Worm (Caenorhabditis elegans) whole organism, L1 larva: ENCODE measurements around the gene ZK688.1.
A peak's percentile ranks its signal among the peaks of the same experiment; 100 is the strongest.

Source experiments
- C04F5.9 ChIP-seq: sonication (generic microtip); optimal IDR thresholded peaks from 2 replicates; lab custom pipeline; 2016; ENCODE audit warnings: missing genetic modification characterization, missing compliant biosample characterization
- C16A3.4 ChIP-seq: fragments of 150-350 bp; optimal IDR thresholded peaks from 2 replicates; lab custom pipeline; 2014; ENCODE audit warnings: missing biosample characterization, missing genetic modification characterization
- C34B4.2 ChIP-seq: sonication (generic microtip); optimal IDR thresholded peaks from 2 replicates; lab custom pipeline; 2017; ENCODE audit warnings: mild to moderate bottlenecking, missing genetic modification characterization, missing compliant biosample characterization
- F16B12.6 ChIP-seq: fragments of 150-350 bp; optimal IDR thresholded peaks from 2 replicates; lab custom pipeline; 2014; ENCODE audit warnings: missing biosample characterization, missing genetic modification characterization
- Y116A8C.19 ChIP-seq: sonication (generic microtip); optimal IDR thresholded peaks from 2 replicates; lab custom pipeline; 2016; ENCODE audit warnings: missing compliant biosample characterization, missing genetic modification characterization, borderline replicate concordance
- aha-1 ChIP-seq: fragments of 150-350 bp; optimal IDR thresholded peaks from 2 replicates; lab custom pipeline; 2014; ENCODE audit warnings: missing biosample characterization, missing genetic modification characterization
- aly-2 ChIP-seq: fragments of 150-350 bp; optimal IDR thresholded peaks from 2 replicates; lab custom pipeline; 2014; ENCODE audit warnings: missing biosample characterization, missing genetic modification characterization
- ama-1 ChIP-seq: fragments of 150-350 bp; optimal IDR thresholded peaks from 2 replicates; lab custom pipeline; 2014
- blmp-1 ChIP-seq: fragments of 150-350 bp; optimal IDR thresholded peaks from 2 replicates; lab custom pipeline; 2014; ENCODE audit warnings: missing biosample characterization, missing genetic modification characterization
- ceh-82 ChIP-seq, 3 experiments: fragments of 150-350 bp in 1 of 3; sonication (generic microtip) in 2 of 3; optimal IDR thresholded peaks; 2 replicates each; lab custom pipeline; 2014 to 2017; ENCODE audit warnings: missing biosample characterization in 3 of 3, missing genetic modification characterization in 3 of 3
- ceh-88 ChIP-seq: fragments of 200-800 bp; sonication (Bioruptor generic); IDR thresholded peaks from 2 replicates; pipeline ENCODE4 v1.3.6; 2022; ENCODE audit warnings: missing genetic modification characterization, missing compliant biosample characterization
- ceh-90 ChIP-seq: sonication (generic microtip); optimal IDR thresholded peaks from 2 replicates; lab custom pipeline; 2016; ENCODE audit warnings: missing genetic modification characterization, missing compliant biosample characterization
- dpl-1 ChIP-seq, 3 experiments: fragments of 150-350 bp in 2 of 3; sonication (generic microtip) in 1 of 3; optimal IDR thresholded peaks; 2 replicates each; lab custom pipeline; 2014 to 2017; ENCODE audit warnings: missing biosample characterization in 3 of 3, missing genetic modification characterization in 3 of 3, missing genetic modification reagents in 3 of 3
- dsc-1 ChIP-seq: sonication (generic microtip); optimal IDR thresholded peaks from 2 replicates; lab custom pipeline; 2016; ENCODE audit warnings: mild to moderate bottlenecking, missing genetic modification characterization, missing compliant biosample characterization
- efl-1 ChIP-seq, 4 experiments: fragments of 150-350 bp; optimal IDR thresholded peaks in 3 of 4; peaks in 1 of 4; 1 replicate in 1 of 4; 2 replicates in 3 of 4; lab custom pipeline; 2014; ENCODE audit warnings: missing biosample characterization in 2 of 4, missing genetic modification characterization in 2 of 4, missing genetic modification reagents in 2 of 4
- efl-3 ChIP-seq: fragments of 200-800 bp; sonication (Bioruptor generic); optimal IDR thresholded peaks from 2 replicates; lab custom pipeline; 2018; ENCODE audit warnings: mild to moderate bottlenecking, missing genetic modification characterization, missing compliant biosample characterization
- egl-13 ChIP-seq: sonication (generic microtip); optimal IDR thresholded peaks from 2 replicates; lab custom pipeline; 2016; ENCODE audit warnings: missing genotype, missing genetic modification reagents, missing genetic modification characterization, missing compliant biosample characterization
- egl-27 ChIP-seq, 2 experiments: fragments of 150-350 bp in 1 of 2; sonication (generic microtip); optimal IDR thresholded peaks; 3 replicates each; lab custom pipeline; 2017 to 2018; ENCODE audit warnings: missing biosample characterization in 2 of 2, missing genetic modification characterization in 2 of 2, missing genetic modification reagents in 2 of 2
- ets-5 ChIP-seq: fragments of 200-800 bp; sonication (Bioruptor generic); IDR thresholded peaks from 2 replicates; pipeline ENCODE4 v1.3.6; 2022; ENCODE audit warnings: missing genetic modification characterization, missing compliant biosample characterization
- fkh-4 ChIP-seq: sonication (generic microtip); optimal IDR thresholded peaks from 2 replicates; lab custom pipeline; 2016; ENCODE audit warnings: missing compliant biosample characterization, missing genetic modification characterization, borderline replicate concordance
- irx-1 ChIP-seq: sonication (generic microtip); optimal IDR thresholded peaks from 2 replicates; lab custom pipeline; 2016; ENCODE audit warnings: missing genetic modification characterization, missing compliant biosample characterization
- isw-1 ChIP-seq: fragments of 200-800 bp; sonication (Bioruptor generic); IDR thresholded peaks from 2 replicates; pipeline ENCODE4 v1.3.6; 2022; ENCODE audit warnings: missing genetic modification characterization, missing compliant biosample characterization
- lin-14 ChIP-seq: fragments of 200-800 bp; sonication (Bioruptor generic); optimal IDR thresholded peaks from 2 replicates; lab custom pipeline; 2018; ENCODE audit warnings: mild to moderate bottlenecking, missing genetic modification characterization, moderate library complexity, missing compliant biosample characterization
- lin-15B ChIP-seq: fragments of 150-350 bp; sonication (generic microtip); optimal IDR thresholded peaks from 3 replicates; lab custom pipeline; 2014; ENCODE audit warnings: missing biosample characterization, missing genetic modification characterization
- lin-35 ChIP-seq, 2 experiments: fragments of 150-350 bp; optimal IDR thresholded peaks; 2 replicates each; lab custom pipeline; 2014; ENCODE audit warnings: missing biosample characterization in 2 of 2, missing genetic modification characterization in 2 of 2, missing genetic modification reagents in 2 of 2
- lin-39 ChIP-seq: fragments of 150-350 bp; optimal IDR thresholded peaks from 2 replicates; lab custom pipeline; 2014; ENCODE audit warnings: missing biosample characterization, missing genetic modification reagents, missing genetic modification characterization
- lsy-2 ChIP-seq, 2 experiments: fragments of 150-350 bp; optimal IDR thresholded peaks; 2 replicates each; lab custom pipeline; 2014; ENCODE audit warnings: missing biosample characterization in 2 of 2, missing genetic modification characterization in 2 of 2
- mdl-1 ChIP-seq, 2 experiments: fragments of 150-350 bp; optimal IDR thresholded peaks; 2 replicates each; lab custom pipeline; 2014 to 2017; ENCODE audit warnings: missing biosample characterization in 2 of 2, missing genetic modification characterization in 2 of 2, inconsistent platforms in 1 of 2
- mef-2 ChIP-seq: fragments of 150-350 bp; optimal IDR thresholded peaks from 2 replicates; lab custom pipeline; 2014; ENCODE audit warnings: missing biosample characterization, missing genetic modification characterization
- mep-1 ChIP-seq: fragments of 150-350 bp; optimal IDR thresholded peaks from 2 replicates; lab custom pipeline; 2014; ENCODE audit warnings: missing biosample characterization, missing genetic modification characterization
- nhr-12 ChIP-seq: sonication (generic microtip); optimal IDR thresholded peaks from 2 replicates; lab custom pipeline; 2017; ENCODE audit warnings: missing biosample characterization, missing genetic modification characterization
- nhr-20 ChIP-seq: sonication (generic microtip); optimal IDR thresholded peaks from 2 replicates; lab custom pipeline; 2016; ENCODE audit warnings: mild to moderate bottlenecking, missing genetic modification characterization, missing compliant biosample characterization
- nhr-28 ChIP-seq: fragments of 150-350 bp; optimal IDR thresholded peaks from 2 replicates; lab custom pipeline; 2014; ENCODE audit warnings: missing biosample characterization, missing genetic modification characterization
- nhr-71 ChIP-seq: sonication (generic microtip); optimal IDR thresholded peaks from 2 replicates; lab custom pipeline; 2016; ENCODE audit warnings: mild to moderate bottlenecking, missing genetic modification characterization, moderate library complexity, missing compliant biosample characterization
- nhr-85 ChIP-seq: sonication (generic microtip); peaks from one replicate; lab custom pipeline; 2016; ENCODE audit warnings: missing genetic modification characterization, inconsistent platforms, missing compliant biosample characterization
- nhr-90 ChIP-seq: sonication (generic microtip); optimal IDR thresholded peaks from 2 replicates; lab custom pipeline; 2016; ENCODE audit warnings: mild to moderate bottlenecking, missing genetic modification characterization, missing compliant biosample characterization; ENCODE audit not compliant: poor library complexity
- pax-3 ChIP-seq: fragments of 200-800 bp; sonication (Bioruptor generic); optimal IDR thresholded peaks from 2 replicates; lab custom pipeline; 2018; ENCODE audit warnings: mild to moderate bottlenecking, missing genetic modification characterization, moderate library complexity, missing compliant biosample characterization
- rnt-1 ChIP-seq: sonication (generic microtip); optimal IDR thresholded peaks from 2 replicates; lab custom pipeline; 2016; ENCODE audit warnings: mild to moderate bottlenecking, missing genetic modification characterization, moderate library complexity, missing compliant biosample characterization
- skn-1 ChIP-seq: fragments of 150-350 bp; optimal IDR thresholded peaks from 2 replicates; lab custom pipeline; 2014; ENCODE audit warnings: missing biosample characterization, missing genetic modification characterization
- snu-23 ChIP-seq: sonication (generic microtip); optimal IDR thresholded peaks from 2 replicates; lab custom pipeline; 2016; ENCODE audit warnings: missing genetic modification characterization, missing compliant biosample characterization
- sox-4 ChIP-seq: sonication (generic microtip); optimal IDR thresholded peaks from 2 replicates; lab custom pipeline; 2016; ENCODE audit warnings: missing genetic modification characterization, missing compliant biosample characterization
- swsn-7 ChIP-seq: sonication (generic microtip); optimal IDR thresholded peaks from 2 replicates; lab custom pipeline; 2016; ENCODE audit warnings: missing genetic modification characterization, missing compliant biosample characterization
- tlp-1 ChIP-seq: fragments of 150-350 bp; optimal IDR thresholded peaks from 2 replicates; lab custom pipeline; 2014; ENCODE audit warnings: missing biosample characterization, missing genetic modification characterization
- unc-30 ChIP-seq: sonication (generic microtip); optimal IDR thresholded peaks from 2 replicates; lab custom pipeline; 2017; ENCODE audit warnings: missing biosample characterization, missing genetic modification characterization
- unc-86 ChIP-seq: sonication (generic microtip); optimal IDR thresholded peaks from 2 replicates; lab custom pipeline; 2016; ENCODE audit warnings: missing genetic modification characterization, missing compliant biosample characterization
- xbp-1 ChIP-seq: sonication (generic microtip); optimal IDR thresholded peaks from 2 replicates; lab custom pipeline; 2016; ENCODE audit warnings: missing genetic modification characterization, missing compliant biosample characterization
- zag-1 ChIP-seq: fragments of 150-350 bp; optimal IDR thresholded peaks from 2 replicates; lab custom pipeline; 2014; ENCODE audit warnings: missing biosample characterization, missing genetic modification characterization
- zip-4 ChIP-seq: fragments of 200-800 bp; sonication (Bioruptor generic); optimal IDR thresholded peaks from 2 replicates; lab custom pipeline; 2018; ENCODE audit warnings: mild to moderate bottlenecking, missing genetic modification characterization, moderate library complexity, missing compliant biosample characterization

Gene ZK688.1

ce11 chrIII:7925968-7926367 is 16.6 kb downstream of the ZK688.1 start:
- TF ChIP-seq zip-4 = no peak
- peak; percentile 27 for TF ChIP-seq blmp-1 (tag; lab: Kevin White, UChicago)
- TF ChIP-seq lin-14 = no peak

ce11 chrIII:7928549-7929129 is 19.3 kb downstream of the ZK688.1 start, which contains the start of the genes C29E4.13 and npp-15:
Gene C29E4.13, minus strand, starts transcription at chrIII:7928717.
Gene npp-15, plus strand, starts transcription at chrIII:7929043.
- peak; percentile 29 for TF ChIP-seq lin-39 (tag; lab: Kevin White, UChicago)
- peak; percentile 18 for TF ChIP-seq lin-15B (tag; lab: Kevin White, UChicago)
- peak; percentile 34 for TF ChIP-seq swsn-7
- TF ChIP-seq isw-1 (GFP tag; lab: Robert Waterston, UW) = no peak
- TF ChIP-seq Y116A8C.19 = no peak
- no peak for TF ChIP-seq mef-2 (tag; lab: Kevin White, UChicago)
- TF ChIP-seq mdl-1 (tag; optimal IDR thresholded peaks at IDR 0.05; lab: Kevin White, UChicago) = peak in 1 of 2 experiments; percentile 17
- no peak for TF ChIP-seq ets-5 (GFP tag; lab: Robert Waterston, UW)
- no peak for TF ChIP-seq sox-4 (tag; lab: Kevin White, UChicago)
- peak; percentile 56 to 87 (median 83) for TF ChIP-seq dpl-1 (GFP tag; optimal IDR thresholded peaks at IDR 0.05; lab: Kevin White, UChicago)
- no peak for TF ChIP-seq aha-1 (tag; lab: Kevin White, UChicago)
- TF ChIP-seq unc-86 (tag; lab: Kevin White, UChicago) = peak; percentile 15
- TF ChIP-seq ceh-88 = no peak
- TF ChIP-seq snu-23 (GFP tag; lab: Kevin White, UChicago) = peak; percentile 63
- TF ChIP-seq unc-30 (tag; lab: Kevin White, UChicago) = no peak
- peak; percentile 74 to 87 for TF ChIP-seq lin-35 (GFP tag; optimal IDR thresholded peaks at IDR 0.05; lab: Kevin White, UChicago)
- TF ChIP-seq egl-13 (tag; lab: Kevin White, UChicago) = no peak
- TF ChIP-seq ceh-82 (tag; optimal IDR thresholded peaks at IDR 0.05; lab: Kevin White, UChicago) = peak in 1 of 3 experiments; percentile 35
- TF ChIP-seq C04F5.9 (tag; lab: Kevin White, UChicago) = no peak
- TF ChIP-seq aly-2 (tag; lab: Kevin White, UChicago) = no peak
- peak; percentile 51 for TF ChIP-seq nhr-20 (tag; lab: Kevin White, UChicago)
- TF ChIP-seq C16A3.4 (tag; lab: Kevin White, UChicago) = peak; percentile 55
- no peak for TF ChIP-seq pax-3 (tag; lab: Kevin White, UChicago)
- TF ChIP-seq mep-1 = peak; percentile 70
- peak; percentile 53 for TF ChIP-seq nhr-71 (tag; lab: Kevin White, UChicago)
- TF ChIP-seq xbp-1 (tag; lab: Kevin White, UChicago) = peak; percentile 39
- no peak for TF ChIP-seq ceh-90 (tag; lab: Kevin White, UChicago)
- peak; percentile 24 for TF ChIP-seq skn-1 (tag; lab: Kevin White, UChicago)
- peak; percentile 27 for TF ChIP-seq nhr-90 (tag; lab: Kevin White, UChicago)
- no peak for TF ChIP-seq zip-4
- no peak for TF ChIP-seq fkh-4 (tag; lab: Kevin White, UChicago)
- no peak for TF ChIP-seq irx-1 (tag; lab: Kevin White, UChicago)
- TF ChIP-seq ama-1 (lab: Kevin White, UChicago) = no peak
- TF ChIP-seq efl-3 (GFP tag; lab: Kevin White, UChicago) = no peak
- TF ChIP-seq lsy-2 (tag; optimal IDR thresholded peaks at IDR 0.05; lab: Kevin White, UChicago) = peak; percentile 64 to 74
- peak; percentile 64 to 81 for TF ChIP-seq efl-1 (optimal IDR thresholded peaks at IDR 0.05; lab: Kevin White, UChicago)
- TF ChIP-seq efl-1 (GFP tag; optimal IDR thresholded peaks at IDR 0.05 in 1 of 2; lab: Kevin White, UChicago) = peak; percentile 83 to 98
- no peak for TF ChIP-seq zag-1 (tag; lab: Kevin White, UChicago)
- TF ChIP-seq nhr-85 (tag; lab: Kevin White, UChicago) = no peak
- no peak for TF ChIP-seq egl-27 (tag; optimal IDR thresholded peaks at IDR 0.05; lab: Kevin White, UChicago)
- no peak for TF ChIP-seq nhr-12 (tag; lab: Kevin White, UChicago)
- no peak for TF ChIP-seq C34B4.2 (tag; lab: Kevin White, UChicago)
- peak; percentile 44 for TF ChIP-seq F16B12.6 (tag; lab: Kevin White, UChicago)
- peak; percentile 64 for TF ChIP-seq rnt-1 (tag; lab: Kevin White, UChicago)
- TF ChIP-seq blmp-1 (tag; lab: Kevin White, UChicago) = peak; percentile 33
- no peak for TF ChIP-seq tlp-1 (tag; lab: Kevin White, UChicago)
- TF ChIP-seq dsc-1 (tag; lab: Kevin White, UChicago) = no peak
- TF ChIP-seq nhr-28 = no peak
